Worm (Caenorhabditis elegans): ENCODE data around the gene fox-1.

DNA sequence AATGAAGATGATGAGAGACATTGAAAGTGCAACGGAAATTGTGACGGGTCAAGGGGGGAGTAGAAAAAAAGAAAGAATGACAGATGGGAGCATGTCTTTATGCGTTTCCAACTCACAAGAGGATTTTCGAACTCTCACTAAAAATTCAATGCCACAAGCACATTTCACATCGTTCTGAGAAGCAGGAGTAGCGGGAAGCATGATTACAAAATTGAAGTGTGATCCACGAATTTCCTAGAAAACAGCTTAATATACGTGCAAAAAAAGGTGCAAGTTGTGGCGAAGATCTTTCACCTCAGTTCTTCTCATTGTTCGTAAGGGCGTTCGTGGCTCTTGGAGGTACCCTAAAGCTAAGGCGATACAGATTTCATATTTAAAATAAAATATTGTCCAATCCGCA, 47.0 kb upstream of the fox-1 start:
- TF ChIP-seq lsy-2 (tag; optimal IDR thresholded peaks at IDR 0.05) (no peak), ceh-43 (GFP tag; optimal IDR thresholded peaks at IDR 0.05) (no peak), ztf-11 (tag; optimal IDR thresholded peaks at IDR 0.05) (no peak), snpc-4 (tag; optimal IDR thresholded peaks at IDR 0.05) (no peak), pha-4 (tag; optimal IDR thresholded peaks at IDR 0.05) (no peak), hlh-1 (tag; optimal IDR thresholded peaks at IDR 0.05) (no peak), blmp-1 (tag; optimal IDR thresholded peaks at IDR 0.05) (no peak)
